Fruit fly (Drosophila melanogaster): ENCODE measurements around the gene CG5877.

dm6 chrX:15298298-15299069 is 5.7 kb downstream of the CG5877 start:
- TF ChIP-seq insv (optimal IDR thresholded peaks at IDR 0.05), result no peak
- TF ChIP-seq ttk (optimal IDR thresholded peaks at IDR 0.05), result no peak
- TF ChIP-seq Sin3A (optimal IDR thresholded peaks at IDR 0.05), result no peak
- TF ChIP-seq Myc (optimal IDR thresholded peaks at IDR 0.05), result no peak
- TF ChIP-seq psq (optimal IDR thresholded peaks at IDR 0.05), result no peak
- TF ChIP-seq h (optimal IDR thresholded peaks at IDR 0.05), result no peak
